Fruit fly (Drosophila melanogaster): Measurements from ENCODE around the gene CG33630.

Gene CG33630

DNA sequence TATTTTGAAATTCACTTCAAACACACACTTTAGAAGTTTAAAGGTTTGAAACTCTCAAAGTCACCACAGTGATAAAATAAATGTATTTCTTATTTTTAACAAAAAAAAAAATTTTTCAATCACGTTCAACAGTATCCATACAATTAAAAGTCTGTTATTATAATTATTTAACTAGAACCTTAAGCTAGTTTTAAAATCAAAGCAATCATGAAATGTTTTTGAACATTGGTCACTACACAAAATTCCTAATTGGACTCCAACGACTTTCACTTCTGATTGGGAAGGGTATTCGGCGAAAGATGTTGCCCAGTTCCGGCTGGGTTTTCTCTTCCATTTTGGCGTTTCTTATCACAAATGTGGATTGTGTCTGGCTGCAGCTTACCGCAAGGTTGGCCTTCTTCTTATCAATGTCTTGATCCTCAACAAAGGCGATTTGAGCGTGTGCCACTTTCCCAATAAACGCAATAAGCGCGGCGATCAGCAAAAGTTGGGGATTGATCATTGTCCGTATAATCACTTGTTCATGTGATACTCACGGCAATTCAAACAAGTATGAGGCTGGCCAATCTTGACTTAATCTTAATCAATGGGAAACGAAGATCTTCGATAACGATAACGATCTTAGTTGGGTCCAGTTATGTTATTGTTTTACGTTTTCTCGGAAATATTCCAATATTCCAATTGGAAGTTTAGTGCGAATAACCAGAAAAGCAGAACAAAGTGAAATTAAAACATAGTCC, 14.2 kb upstream of the CG33630 start (continued):
- TF ChIP-seq sisA (GFP tag; IDR thresholded peaks at IDR 0.05) (peak; percentile 26), CG7556 (GFP tag; optimal IDR thresholded peaks at IDR 0.05) (peak; percentile 64), dmrt11E (tag; optimal IDR thresholded peaks at IDR 0.05) (no peak), knrl (GFP tag; IDR thresholded peaks at IDR 0.05; ENCODE audit: partially characterized antibody) (no peak), CG10959 (GFP tag; IDR thresholded peaks at IDR 0.05) (no peak), pros (GFP tag; optimal IDR thresholded peaks at IDR 0.05) (peak; percentile 68), CG10147 (GFP tag; optimal IDR thresholded peaks at IDR 0.05) (peak; percentile 48), CG31224 (GFP tag; IDR thresholded peaks at IDR 0.05) (no peak), CG4282 (GFP tag; optimal IDR thresholded peaks at IDR 0.05) (no peak), CG10274 (GFP tag; optimal IDR thresholded peaks at IDR 0.05) (peak; percentile 79), NK7.1 (GFP tag; optimal IDR thresholded peaks at IDR 0.05) (no peak), Eip74EF (GFP tag; optimal IDR thresholded peaks at IDR 0.05) (peak in 1 of 2 experiments; percentile 39), CG4617 (GFP tag; optimal IDR thresholded peaks at IDR 0.05; ENCODE audit: borderline replicate concordance) (no peak), luna (GFP tag; optimal IDR thresholded peaks at IDR 0.05) (no peak), CoRest (tag; optimal IDR thresholded peaks at IDR 0.05) (peak; percentile 68), tll (GFP tag; optimal IDR thresholded peaks at IDR 0.05) (no peak), Hr3 (GFP tag; optimal IDR thresholded peaks at IDR 0.05) (no peak), caup (GFP tag; optimal IDR thresholded peaks at IDR 0.05; ENCODE audit: severe bottlenecking) (peak; percentile 15), CG1233 (GFP tag; optimal IDR thresholded peaks at IDR 0.05) (peak; percentile 45), Blimp-1 (GFP tag; optimal IDR thresholded peaks at IDR 0.05) (peak; percentile 56), CG14710 (tag; optimal IDR thresholded peaks at IDR 0.05) (peak; percentile 20), CG6791 (GFP tag; IDR thresholded peaks at IDR 0.05; ENCODE audit: partially characterized antibody) (0 out of 3 replicates have a peak, but pooled peaks have one; percentile 46), CG42726 (GFP tag; IDR thresholded peaks at IDR 0.05; ENCODE audit: partially characterized antibody) (no peak), ci (GFP tag; IDR thresholded peaks at IDR 0.05) (no peak), dmrt99B (tag; optimal IDR thresholded peaks at IDR 0.05) (peak; percentile 71), CG10366 (GFP tag; IDR thresholded peaks at IDR 0.05) (peak; percentile 12; the same call in 1 of the 2 replicates), Dip2 (GFP tag; IDR thresholded peaks at IDR 0.05) (no peak), dm (GFP tag; optimal IDR thresholded peaks at IDR 0.05) (no peak), CG5245 (GFP tag; optimal IDR thresholded peaks at IDR 0.05) (no peak), pzg (GFP tag; optimal IDR thresholded peaks at IDR 0.05) (no peak), CG11695 (GFP tag; IDR thresholded peaks at IDR 0.05) (no peak), CG10979 (tag; optimal IDR thresholded peaks at IDR 0.05) (peak; percentile 52), dpn (GFP tag; optimal IDR thresholded peaks at IDR 0.05) (peak in 1 of 2 experiments; percentile 18), CG4424 (GFP tag; optimal IDR thresholded peaks at IDR 0.05) (peak; percentile 42), al (GFP tag; IDR thresholded peaks at IDR 0.05) (no peak), inv (GFP tag; IDR thresholded peaks at IDR 0.05; ENCODE audit: partially characterized antibody) (no peak), Hr51 (GFP tag; optimal IDR thresholded peaks at IDR 0.05) (peak in 1 of 2 experiments; percentile 70), CG18619 (GFP tag; optimal IDR thresholded peaks at IDR 0.05) (peak; percentile 51), CG10543 (GFP tag; optimal IDR thresholded peaks at IDR 0.05) (peak; percentile 6), Dad (GFP tag; optimal IDR thresholded peaks at IDR 0.05) (no peak), PHDP (tag; optimal IDR thresholded peaks at IDR 0.05) (peak; percentile 33), CG12299 (tag; optimal IDR thresholded peaks at IDR 0.05) (no peak), Awh (GFP tag; IDR thresholded peaks at IDR 0.05) (no peak), CG14667 (GFP tag; IDR thresholded peaks at IDR 0.05) (no peak), HHEX (GFP tag; optimal IDR thresholded peaks at IDR 0.05) (peak; percentile 38), CG2875 (GFP tag; optimal IDR thresholded peaks at IDR 0.05) (peak; percentile 47), ttk (GFP tag; IDR thresholded peaks at IDR 0.05) (no peak)

Data from whole organism, embryonic.